Fruit fly (Drosophila melanogaster): ENCODE results near the gene Papst2.
A peak's percentile ranks its signal among the peaks of the same experiment; 100 is the strongest.

Papst2 gene

DNA sequence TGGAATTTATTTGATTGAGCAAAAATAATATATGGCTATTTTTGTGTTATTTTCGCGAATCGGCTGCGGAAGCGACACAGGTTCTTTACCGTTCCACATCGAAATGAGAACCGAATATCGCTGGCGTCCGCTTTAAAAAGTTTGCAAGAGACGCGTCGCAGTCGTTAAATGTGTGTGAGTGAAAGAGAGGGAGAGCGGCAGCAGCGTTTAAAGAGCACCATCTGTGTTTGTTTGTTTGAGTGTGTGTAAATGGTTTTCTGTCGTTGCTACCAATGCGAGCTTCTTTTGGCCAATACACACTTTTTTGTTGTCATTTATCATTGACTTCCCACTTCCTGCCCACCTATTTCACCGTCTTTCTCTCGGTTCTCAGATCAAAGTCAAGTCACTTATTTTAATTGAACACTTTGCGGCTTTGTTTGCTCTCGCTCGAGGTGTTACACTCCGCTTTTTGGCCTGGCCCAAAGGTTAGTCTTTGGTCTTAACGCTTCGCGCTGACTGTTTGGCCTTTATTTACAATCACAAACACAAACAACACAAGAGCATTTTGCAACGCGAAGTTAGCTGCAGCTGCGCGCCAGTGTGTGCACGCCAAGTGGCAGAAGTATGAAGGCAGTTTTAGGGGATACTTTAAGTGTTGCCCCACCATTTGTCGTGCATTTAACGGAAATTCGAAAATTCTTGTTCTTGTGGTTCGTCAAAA is 30.4 kb upstream of the Papst2 start, which contains the start of gene CG3764 (continued):
- peak; percentile 11 for TF ChIP-seq D (optimal IDR thresholded peaks at IDR 0.05)
- peak; percentile 73 for TF ChIP-seq D (GFP tag; optimal IDR thresholded peaks at IDR 0.05)
- TF ChIP-seq Vsx1 (GFP tag; optimal IDR thresholded peaks at IDR 0.05) = peak; percentile 72
- peak; percentile 76 for TF ChIP-seq CG17328 (GFP tag; IDR thresholded peaks at IDR 0.05)
- TF ChIP-seq CG32767 (GFP tag; IDR thresholded peaks at IDR 0.05) = peak; percentile 88
- no peak for TF ChIP-seq h (optimal IDR thresholded peaks at IDR 0.05)
- TF ChIP-seq Aef1 (GFP tag; IDR thresholded peaks at IDR 0.05) = peak; percentile 80
- TF ChIP-seq Mrtf (GFP tag; IDR thresholded peaks at IDR 0.05) = peak; percentile 50; the same call in 1 of the 3 replicates
- peak; percentile 52; the same call in 1 of the 2 replicates for TF ChIP-seq Ptx1 (GFP tag; IDR thresholded peaks at IDR 0.05)
- TF ChIP-seq CG10274 (GFP tag; optimal IDR thresholded peaks at IDR 0.05) = peak; percentile 67
- TF ChIP-seq lab (GFP tag; optimal IDR thresholded peaks at IDR 0.05) = peak; percentile 91
- peak; percentile 91 for TF ChIP-seq fd64A (GFP tag; optimal IDR thresholded peaks at IDR 0.05)
- TF ChIP-seq CG10431 (GFP tag; optimal IDR thresholded peaks at IDR 0.05) = peak; percentile 86
- TF ChIP-seq CG13296 (GFP tag; optimal IDR thresholded peaks at IDR 0.05) = peak; percentile 89
- peak; percentile 73 for TF ChIP-seq CG5180 (GFP tag; optimal IDR thresholded peaks at IDR 0.05)
- TF ChIP-seq shn (GFP tag; optimal IDR thresholded peaks at IDR 0.05) = peak; percentile 60
- peak; percentile 61 for TF ChIP-seq CG13287 (GFP tag; IDR thresholded peaks at IDR 0.05; ENCODE audit: partially characterized antibody)
- peak; percentile 60; the same call in 1 of the 3 replicates for TF ChIP-seq gce (GFP tag; IDR thresholded peaks at IDR 0.05)
- TF ChIP-seq pfk (GFP tag; optimal IDR thresholded peaks at IDR 0.05) = peak; percentile 74
- peak in 1 of 2 experiments; percentile 39 for TF ChIP-seq insv (GFP tag; optimal IDR thresholded peaks at IDR 0.05)
- peak in 1 of 2 experiments; percentile 92 for TF ChIP-seq tll (GFP tag; optimal IDR thresholded peaks at IDR 0.05)
- TF ChIP-seq hbn (GFP tag; IDR thresholded peaks at IDR 0.05; ENCODE audit: partially characterized antibody) = no peak
- TF ChIP-seq CG10209 (GFP tag; optimal IDR thresholded peaks at IDR 0.05) = peak; percentile 86
- no peak for TF ChIP-seq CG8478 (optimal IDR thresholded peaks at IDR 0.05)
- TF ChIP-seq CG7372 (GFP tag; IDR thresholded peaks at IDR 0.05) = peak; percentile 31; the same call in 1 of the 2 replicates
- peak; percentile 63 for TF ChIP-seq grau (tag; optimal IDR thresholded peaks at IDR 0.05)
- TF ChIP-seq CG14014 (GFP tag; IDR thresholded peaks at IDR 0.05) = peak; percentile 71; the same call in 1 of the 2 replicates
- TF ChIP-seq CG6765 (GFP tag; optimal IDR thresholded peaks at IDR 0.05) = peak; percentile 89
- TF ChIP-seq pum (GFP tag; optimal IDR thresholded peaks at IDR 0.05) = peak; percentile 46
- peak; percentile 83 for TF ChIP-seq CoRest (tag; optimal IDR thresholded peaks at IDR 0.05)
- TF ChIP-seq Side (GFP tag; optimal IDR thresholded peaks at IDR 0.05) = peak; percentile 77
- peak; percentile 82 for TF ChIP-seq CG33557 (GFP tag; optimal IDR thresholded peaks at IDR 0.05)
- no peak for TF ChIP-seq vnd (GFP tag; IDR thresholded peaks at IDR 0.05; ENCODE audit: partially characterized antibody)
- TF ChIP-seq CG9727 (GFP tag; optimal IDR thresholded peaks at IDR 0.05) = peak; percentile 84
- TF ChIP-seq Gsc (GFP tag; IDR thresholded peaks at IDR 0.05) = no peak
- peak; percentile 87 for TF ChIP-seq CG12299 (tag; optimal IDR thresholded peaks at IDR 0.05)
- TF ChIP-seq Hmx (GFP tag; optimal IDR thresholded peaks at IDR 0.05) = no peak
- peak; percentile 96 for TF ChIP-seq YL-1 (GFP tag; optimal IDR thresholded peaks at IDR 0.05)
- peak; percentile 90 for TF ChIP-seq CG4328 (GFP tag; optimal IDR thresholded peaks at IDR 0.05)
- TF ChIP-seq ato (GFP tag; IDR thresholded peaks at IDR 0.05; ENCODE audit: partially characterized antibody) = no peak
- TF ChIP-seq chif (GFP tag; optimal IDR thresholded peaks at IDR 0.05) = peak; percentile 42 to 59
- TF ChIP-seq CG30020 (tag; optimal IDR thresholded peaks at IDR 0.05) = peak; percentile 50
- peak; percentile 63; the same call in 1 of the 2 replicates for TF ChIP-seq gsb (GFP tag; IDR thresholded peaks at IDR 0.05)
- TF ChIP-seq CG1603 (tag; optimal IDR thresholded peaks at IDR 0.05) = peak; percentile 92
- peak; percentile 50; the same call in 2 of the 4 replicates for TF ChIP-seq Dll (GFP tag; IDR thresholded peaks at IDR 0.05; ENCODE audit: partially characterized antibody)
- TF ChIP-seq CG8765 (GFP tag; IDR thresholded peaks at IDR 0.05) = no peak
- peak; percentile 50 for TF ChIP-seq CG8944 (GFP tag; optimal IDR thresholded peaks at IDR 0.05)
- TF ChIP-seq tna (GFP tag; IDR thresholded peaks at IDR 0.05; ENCODE audit: partially characterized antibody) = no peak; the same call in 1 of the 2 replicates

Data from whole organism, embryonic.